Fruit fly (Drosophila melanogaster) whole organism, embryonic: ENCODE measurements around the gene Pgd.

Experiments used
- CG10147 ChIP-seq: fragments of 200-800 bp; sonication (Bioruptor generic); optimal IDR thresholded peaks from 2 replicates; lab custom pipeline; 2019; ENCODE audit warnings: missing biosample characterization, mild to moderate bottlenecking, missing genetic modification characterization, moderate library complexity
- CG11247 ChIP-seq: fragments of 200-800 bp; sonication (Bioruptor generic); IDR thresholded peaks from 2 replicates; pipeline ENCODE4 v1.3.6; 2022; ENCODE audit warnings: missing biosample characterization, missing genetic modification characterization
- CG11504 ChIP-seq: fragments of 200-800 bp; sonication (Bioruptor generic); optimal IDR thresholded peaks from 3 replicates; lab custom pipeline; 2019; ENCODE audit warnings: missing biosample characterization, mild to moderate bottlenecking, missing genetic modification characterization, moderate library complexity
- CG14050 ChIP-seq: fragments of 200-800 bp; sonication (Bioruptor generic); IDR thresholded peaks from 3 replicates; pipeline ENCODE4 v1.3.6; 2022; ENCODE audit warnings: missing biosample characterization, missing genetic modification characterization
- CG15011 ChIP-seq: fragments of 200-800 bp; sonication (Bioruptor generic); optimal IDR thresholded peaks from 3 replicates; lab custom pipeline; 2018; ENCODE audit warnings: missing biosample characterization, mild to moderate bottlenecking, missing genetic modification characterization
- CG15696 ChIP-seq: fragments of 200-800 bp; sonication (Bioruptor generic); optimal IDR thresholded peaks from 2 replicates; lab custom pipeline; 2019; ENCODE audit warnings: missing biosample characterization, mild to moderate bottlenecking, missing genetic modification characterization, moderate library complexity
- CG1603 ChIP-seq: fragments of 200-800 bp; sonication (Bioruptor generic); optimal IDR thresholded peaks from 2 replicates; lab custom pipeline; 2019; ENCODE audit warnings: missing biosample characterization, mild to moderate bottlenecking, missing genetic modification characterization, moderate library complexity
- CG16863 ChIP-seq: fragments of 200-800 bp; sonication (Bioruptor generic); optimal IDR thresholded peaks from 3 replicates; lab custom pipeline; 2016; ENCODE audit warnings: missing biosample characterization, missing genetic modification characterization
- CG17359 ChIP-seq: fragments of 200-800 bp; sonication (Bioruptor generic); optimal IDR thresholded peaks from 3 replicates; lab custom pipeline; 2018; ENCODE audit warnings: missing biosample characterization, mild to moderate bottlenecking, missing genetic modification characterization, moderate library complexity
- CG17829 ChIP-seq: fragments of 200-800 bp; optimal IDR thresholded peaks from 2 replicates; lab custom pipeline; 2019; ENCODE audit warnings: missing biosample characterization, mild to moderate bottlenecking, missing genetic modification characterization, moderate library complexity
- CG18476 ChIP-seq: fragments of 200-800 bp; sonication (Bioruptor generic); optimal IDR thresholded peaks from 2 replicates; lab custom pipeline; 2016; ENCODE audit warnings: missing biosample characterization, mild to moderate bottlenecking, missing genetic modification characterization
- CG30020 ChIP-seq: fragments of 200-800 bp; optimal IDR thresholded peaks from 2 replicates; lab custom pipeline; 2019; ENCODE audit warnings: missing biosample characterization, mild to moderate bottlenecking, missing genetic modification characterization, moderate library complexity
- CG4404 ChIP-seq: fragments of 200-800 bp; sonication (Bioruptor generic); IDR thresholded peaks from 2 replicates; pipeline ENCODE4 v1.3.6; 2022; ENCODE audit warnings: missing biosample characterization, missing genetic modification characterization
- CG4854 ChIP-seq: fragments of 200-800 bp; sonication (Bioruptor generic); optimal IDR thresholded peaks from 2 replicates; lab custom pipeline; 2016; ENCODE audit warnings: missing biosample characterization, missing genetic modification characterization, inconsistent platforms
- CG5180 ChIP-seq: fragments of 200-800 bp; sonication (Bioruptor generic); optimal IDR thresholded peaks from 3 replicates; lab custom pipeline; 2017; ENCODE audit warnings: missing biosample characterization, missing genetic modification characterization, mild to moderate bottlenecking, moderate library complexity, missing genetic modification reagents
- CG6272 ChIP-seq: fragments of 200-800 bp; sonication (Bioruptor generic); IDR thresholded peaks from 2 replicates; pipeline ENCODE4 v1.3.6; 2022; ENCODE audit warnings: missing biosample characterization, missing genetic modification characterization
- CG8944 ChIP-seq: fragments of 200-800 bp; sonication (Bioruptor generic); optimal IDR thresholded peaks from 3 replicates; lab custom pipeline; 2016; ENCODE audit warnings: missing biosample characterization, missing genetic modification characterization
- CrebB ChIP-seq: fragments of 200-800 bp; sonication (Bioruptor generic); optimal IDR thresholded peaks from 3 replicates; lab custom pipeline; 2018; ENCODE audit warnings: missing biosample characterization, mild to moderate bottlenecking, missing genetic modification characterization
- D ChIP-seq, 2 experiments: fragments of 200-800 bp in 1 of 2; fragments of >200 bp in 1 of 2; sonication (Bioruptor generic) in 1 of 2; optimal IDR thresholded peaks; 2 replicates in 1 of 2; 3 replicates in 1 of 2; lab custom pipeline; 2017; ENCODE audit warnings: mild to moderate bottlenecking in 1 of 2, missing biosample characterization in 1 of 2, missing genetic modification characterization in 1 of 2, missing genetic modification reagents in 1 of 2
- Dfd ChIP-seq, 2 experiments: fragments of >200 bp; optimal IDR thresholded peaks; 2 replicates each; lab custom pipeline; 2017; ENCODE audit warnings: missing biosample characterization in 2 of 2, missing genetic modification characterization in 2 of 2
- Dref ChIP-seq: fragments of 200-800 bp; sonication (Bioruptor generic); IDR thresholded peaks from 2 replicates; pipeline ENCODE4 v1.3.6; 2022; ENCODE audit warnings: missing biosample characterization, missing genetic modification characterization
- HLH54F ChIP-seq: fragments of 200-800 bp; sonication (Bioruptor generic); optimal IDR thresholded peaks from 3 replicates; lab custom pipeline; 2016; ENCODE audit warnings: missing biosample characterization, missing genetic modification characterization
- Hr51 ChIP-seq, 2 experiments: fragments of 200-800 bp; sonication (Bioruptor generic); optimal IDR thresholded peaks; 2 replicates in 1 of 2; 3 replicates in 1 of 2; lab custom pipeline; 2016 to 2018; ENCODE audit warnings: missing biosample characterization in 2 of 2, missing genetic modification characterization in 2 of 2, mild to moderate bottlenecking in 1 of 2, moderate library complexity in 1 of 2
- Hr78 ChIP-seq, 2 experiments: fragments of 200-800 bp in 1 of 2; fragments of >200 bp in 1 of 2; sonication (Bioruptor generic) in 1 of 2; optimal IDR thresholded peaks; 2 replicates each; lab custom pipeline; 2017 to 2019; ENCODE audit warnings: missing biosample characterization in 2 of 2, missing genetic modification characterization in 2 of 2, mild to moderate bottlenecking in 1 of 2, moderate library complexity in 1 of 2
- MBD-R2 ChIP-seq: fragments of 200-800 bp; sonication (Bioruptor generic); IDR thresholded peaks from 2 replicates; pipeline ENCODE4 v1.3.6; 2022; ENCODE audit warnings: missing biosample characterization, missing genetic modification characterization
- Mad ChIP-seq: fragments of 200-800 bp; sonication (Bioruptor generic); optimal IDR thresholded peaks from 2 replicates; lab custom pipeline; 2016; ENCODE audit warnings: missing biosample characterization, missing genetic modification characterization
- Nf-YB ChIP-seq: fragments of 200-800 bp; sonication (Bioruptor generic); optimal IDR thresholded peaks from 3 replicates; lab custom pipeline; 2019; ENCODE audit warnings: missing biosample characterization, mild to moderate bottlenecking, missing genetic modification characterization, moderate library complexity
- Optix ChIP-seq: fragments of 200-800 bp; sonication (Bioruptor generic); IDR thresholded peaks from 3 replicates; pipeline ENCODE4 v1.3.6; 2022; ENCODE audit warnings: missing biosample characterization, missing genetic modification characterization
- Sry-δ ChIP-seq: fragments of 200-800 bp; sonication (Bioruptor generic); optimal IDR thresholded peaks from 2 replicates; lab custom pipeline; 2016; ENCODE audit warnings: missing biosample characterization, missing genetic modification characterization
- Stat92E ChIP-seq, 3 experiments: fragments of >200 bp in 2 of 3; fragments of 200-800 bp in 1 of 3; sonication (Bioruptor generic) in 1 of 3; optimal IDR thresholded peaks; 2 replicates each; lab custom pipeline; 2017 to 2019; ENCODE audit warnings: missing biosample characterization in 3 of 3, missing genetic modification characterization in 3 of 3, mild to moderate bottlenecking in 1 of 3, moderate library complexity in 1 of 3
- Usf ChIP-seq: fragments of 200-800 bp; sonication (Bioruptor generic); optimal IDR thresholded peaks from 2 replicates; lab custom pipeline; 2017; ENCODE audit warnings: missing genotype, missing biosample characterization, missing genetic modification characterization
- ato ChIP-seq: fragments of 200-800 bp; sonication (Bioruptor generic); IDR thresholded peaks from 2 replicates; pipeline ENCODE4 v1.3.6; 2022; ENCODE audit warnings: missing biosample characterization, missing genetic modification characterization; ENCODE audit not compliant: partially characterized antibody
- dan ChIP-seq: fragments of 200-800 bp; sonication (Bioruptor generic); IDR thresholded peaks from 2 replicates; pipeline ENCODE4 v1.3.6; 2022; ENCODE audit warnings: missing biosample characterization, missing genetic modification characterization
- dmrt99B ChIP-seq: fragments of 200-800 bp; sonication (Bioruptor generic); optimal IDR thresholded peaks from 2 replicates; lab custom pipeline; 2018; ENCODE audit warnings: missing biosample characterization, mild to moderate bottlenecking, missing genetic modification characterization, moderate library complexity
- her ChIP-seq: fragments of 200-800 bp; sonication (Bioruptor generic); optimal IDR thresholded peaks from 2 replicates; lab custom pipeline; 2016; ENCODE audit warnings: missing biosample characterization, missing genetic modification characterization
- lilli ChIP-seq: fragments of 200-800 bp; sonication (Bioruptor generic); optimal IDR thresholded peaks from 3 replicates; lab custom pipeline; 2016; ENCODE audit warnings: missing biosample characterization, missing genetic modification characterization
- mam ChIP-seq: fragments of 200-800 bp; sonication (Bioruptor generic); optimal IDR thresholded peaks from 3 replicates; lab custom pipeline; 2016; ENCODE audit warnings: missing biosample characterization, missing genetic modification characterization
- rib ChIP-seq: fragments of 200-800 bp; sonication (Bioruptor generic); IDR thresholded peaks from 2 replicates; pipeline ENCODE4 v1.3.6; 2022; ENCODE audit warnings: missing biosample characterization, missing genetic modification characterization
- schlank ChIP-seq: fragments of 200-800 bp; sonication (Bioruptor generic); optimal IDR thresholded peaks from 2 replicates; lab custom pipeline; 2018; ENCODE audit warnings: missing biosample characterization, mild to moderate bottlenecking, missing genetic modification characterization
- sens ChIP-seq: fragments of 200-800 bp; sonication (Bioruptor generic); peaks from one replicate; lab custom pipeline; 2016; ENCODE audit warnings: missing biosample characterization, missing genetic modification characterization
- seq ChIP-seq: fragments of 200-800 bp; sonication (Bioruptor generic); IDR thresholded peaks from 2 replicates; pipeline ENCODE4 v1.3.6; 2022; ENCODE audit warnings: missing biosample characterization, missing genetic modification characterization
- sim ChIP-seq: fragments of 200-800 bp; sonication (Bioruptor generic); IDR thresholded peaks from 2 replicates; pipeline ENCODE4 v1.3.6; 2022; ENCODE audit warnings: missing biosample characterization, missing genetic modification characterization
- tin ChIP-seq: fragments of 200-800 bp; sonication (Bioruptor generic); optimal IDR thresholded peaks from 3 replicates; lab custom pipeline; 2016; ENCODE audit warnings: missing biosample characterization, missing genetic modification characterization
- trh ChIP-seq: fragments of 200-800 bp; sonication (Bioruptor generic); optimal IDR thresholded peaks from 2 replicates; lab custom pipeline; 2016; ENCODE audit warnings: missing biosample characterization, missing genetic modification characterization
- vvl ChIP-seq: fragments of 200-800 bp; sonication (Bioruptor generic); IDR thresholded peaks from 2 replicates; pipeline ENCODE4 v1.3.6; 2022; ENCODE audit warnings: missing biosample characterization, missing genetic modification characterization
- wdn ChIP-seq: fragments of 200-800 bp; sonication (Bioruptor generic); IDR thresholded peaks from 2 replicates; pipeline ENCODE4 v1.3.6; 2022; ENCODE audit warnings: missing biosample characterization, missing genetic modification characterization
- zen2 ChIP-seq: fragments of 200-800 bp; sonication (Bioruptor generic); IDR thresholded peaks from 3 replicates; pipeline ENCODE4 v1.3.6; 2022; ENCODE audit warnings: missing biosample characterization, missing genetic modification characterization; ENCODE audit not compliant: partially characterized antibody
- zf30C ChIP-seq: fragments of 200-800 bp; sonication (Bioruptor generic); optimal IDR thresholded peaks from 3 replicates; lab custom pipeline; 2018; ENCODE audit warnings: missing biosample characterization, mild to moderate bottlenecking, missing genetic modification characterization

The Pgd gene

DNA sequence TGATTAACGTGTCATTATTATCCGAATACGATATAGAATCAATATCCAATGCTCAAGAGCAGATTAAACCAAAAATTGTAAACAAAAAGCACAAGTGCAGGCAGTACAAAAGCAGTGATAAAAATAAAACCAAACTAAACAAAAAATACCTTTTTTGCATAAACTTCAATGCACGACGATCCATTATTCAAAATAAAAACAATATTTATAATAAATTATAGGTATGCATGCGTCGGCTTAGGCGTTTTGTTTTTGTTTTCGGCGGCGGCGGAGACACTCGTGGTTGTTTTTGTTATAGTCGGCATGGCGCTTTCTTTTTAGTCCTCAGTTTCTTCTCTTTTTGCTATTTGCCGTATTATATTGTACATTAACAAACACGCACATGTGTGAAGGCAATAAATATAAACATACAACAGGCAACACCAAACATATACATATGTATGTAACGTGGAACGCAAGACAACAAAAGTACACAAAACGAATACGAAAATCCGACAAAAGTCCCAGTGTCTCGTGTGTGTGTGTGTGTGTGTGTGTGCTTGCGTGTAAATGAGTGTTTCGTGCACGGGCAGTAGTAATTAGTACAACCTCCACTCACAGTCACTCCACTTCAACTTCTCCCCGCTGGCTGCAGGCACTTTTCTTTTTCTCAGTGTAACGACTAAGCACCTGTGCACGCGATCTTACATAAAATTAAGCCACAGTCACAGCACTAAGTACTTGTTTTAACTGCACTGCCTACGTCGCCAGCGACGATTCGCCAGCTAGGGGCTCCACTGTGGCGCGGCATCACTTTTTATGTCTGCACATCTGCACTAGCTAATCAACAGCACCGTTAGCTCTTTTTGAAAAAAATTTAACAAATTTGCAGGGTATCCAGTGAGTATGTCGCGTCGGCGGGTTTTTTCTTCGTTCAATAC lies 8.8 kb upstream of the Pgd start (continued):
- TF ChIP-seq trh (GFP tag; lab: Kevin White, UChicago) (no peak), dan (GFP tag; lab: Robert Waterston, UW) (no peak), her (GFP tag; lab: Kevin White, UChicago) (peak; percentile 3), Dfd (GFP tag; optimal IDR thresholded peaks at IDR 0.05; lab: Kevin White, UChicago) (no peak), CG4854 (GFP tag; lab: Kevin White, UChicago) (no peak), tin (GFP tag; lab: Kevin White, UChicago) (no peak), CG15011 (GFP tag; lab: Kevin White, UChicago) (no peak), CG15696 (tag; lab: Kevin White, UChicago) (no peak), seq (GFP tag; lab: Robert Waterston, UW) (no peak), CG11504 (tag; lab: Kevin White, UChicago) (peak; percentile 47), vvl (GFP tag; lab: Robert Waterston, UW) (no peak), CG16863 (GFP tag; lab: Kevin White, UChicago) (peak; percentile 30), CG14050 (GFP tag; lab: Robert Waterston, UW) (peak; percentile 47; the same call in 1 of the 3 replicates), CG18476 (GFP tag; lab: Kevin White, UChicago) (no peak), CG10147 (GFP tag; lab: Kevin White, UChicago) (no peak), ato (no peak), Dref (GFP tag; lab: Robert Waterston, UW) (no peak), CG17829 (tag; lab: Kevin White, UChicago) (no peak), wdn (GFP tag; lab: Robert Waterston, UW) (no peak), rib (GFP tag; lab: Robert Waterston, UW) (no peak), CG17359 (peak; percentile 15), CG1603 (tag; lab: Kevin White, UChicago) (peak; percentile 47), HLH54F (GFP tag; lab: Kevin White, UChicago) (no peak), zen2 (GFP tag; lab: Robert Waterston, UW) (no peak), Stat92E (GFP tag; optimal IDR thresholded peaks at IDR 0.05; lab: Kevin White, UChicago) (no peak), Hr51 (GFP tag; optimal IDR thresholded peaks at IDR 0.05; lab: Kevin White, UChicago) (peak in 1 of 2 experiments; percentile 34), Sry-δ (GFP tag; lab: Kevin White, UChicago) (no peak), CrebB (tag; lab: Kevin White, UChicago) (no peak), sens (peak; percentile 73), Usf (GFP tag; lab: Kevin White, UChicago) (no peak), sim (GFP tag; lab: Robert Waterston, UW) (no peak), lilli (GFP tag; lab: Kevin White, UChicago) (peak; percentile 39), CG5180 (GFP tag; lab: Kevin White, UChicago) (no peak), Optix (no peak), CG6272 (peak; percentile 11; the same call in 1 of the 2 replicates), dmrt99B (tag; lab: Kevin White, UChicago) (peak; percentile 46), Nf-YB (GFP tag; lab: Kevin White, UChicago) (no peak), zf30C (peak; percentile 78), CG8944 (GFP tag; lab: Kevin White, UChicago) (peak; percentile 23), mam (GFP tag; lab: Kevin White, UChicago) (peak; percentile 30), MBD-R2 (GFP tag; lab: Robert Waterston, UW) (no peak), CG30020 (tag; lab: Kevin White, UChicago) (no peak), Hr78 (GFP tag; optimal IDR thresholded peaks at IDR 0.05; lab: Kevin White, UChicago) (no peak), CG4404 (peak; percentile 52), schlank (tag; lab: Kevin White, UChicago) (no peak), CG11247 (GFP tag; lab: Robert Waterston, UW) (peak; percentile 43), D (optimal IDR thresholded peaks at IDR 0.05; lab: Kevin White, UChicago) (no peak), D (GFP tag; optimal IDR thresholded peaks at IDR 0.05; lab: Kevin White, UChicago) (no peak), Mad (GFP tag; lab: Kevin White, UChicago) (no peak)
